Worm (Caenorhabditis elegans) whole organism, L2 larva: Measurements from ENCODE around the gene F42G2.7.

Experiments used
- C34F6.9 ChIP-seq: fragments of 150-350 bp; optimal IDR thresholded peaks from 2 replicates; lab custom pipeline; 2014; ENCODE audit warnings: missing biosample characterization, missing genetic modification characterization
- F13H6.1 ChIP-seq: sonication (generic microtip); optimal IDR thresholded peaks from 2 replicates; lab custom pipeline; 2016; ENCODE audit warnings: missing genetic modification characterization, missing compliant biosample characterization
- R02D3.7 ChIP-seq: fragments of 150-350 bp; optimal IDR thresholded peaks from 2 replicates; lab custom pipeline; 2014; ENCODE audit warnings: missing biosample characterization, missing genetic modification characterization
- Y55F3AM.14 ChIP-seq: fragments of 200-800 bp; sonication (Bioruptor generic); optimal IDR thresholded peaks from 2 replicates; lab custom pipeline; 2018; ENCODE audit warnings: mild to moderate bottlenecking, missing genetic modification characterization, missing compliant biosample characterization
- ZK546.5 ChIP-seq: sonication (generic microtip); optimal IDR thresholded peaks from 2 replicates; lab custom pipeline; 2017; ENCODE audit warnings: missing biosample characterization, missing genetic modification characterization
- alr-1 ChIP-seq: fragments of 150-350 bp; optimal IDR thresholded peaks from 2 replicates; lab custom pipeline; 2014; ENCODE audit warnings: missing biosample characterization, missing genetic modification characterization
- blmp-1 ChIP-seq: sonication (generic microtip); optimal IDR thresholded peaks from 2 replicates; lab custom pipeline; 2017; ENCODE audit warnings: missing genetic modification characterization, mild to moderate bottlenecking, missing compliant biosample characterization, antibody characterized with exemption, moderate library complexity; ENCODE audit not compliant: insufficient read depth
- ceh-16 ChIP-seq: fragments of 150-350 bp; optimal IDR thresholded peaks from 2 replicates; lab custom pipeline; 2014; ENCODE audit warnings: missing biosample characterization, missing genetic modification characterization
- ceh-82 ChIP-seq: fragments of 150-350 bp; optimal IDR thresholded peaks from 2 replicates; lab custom pipeline; 2014; ENCODE audit warnings: missing biosample characterization, missing genetic modification characterization
- crh-2 ChIP-seq: sonication (generic microtip); optimal IDR thresholded peaks from 2 replicates; lab custom pipeline; 2017; ENCODE audit warnings: missing biosample characterization, missing genetic modification characterization
- elt-1 ChIP-seq: fragments of 150-350 bp; optimal IDR thresholded peaks from 2 replicates; lab custom pipeline; 2014; ENCODE audit warnings: missing biosample characterization, missing genetic modification characterization
- fos-1 ChIP-seq: fragments of 150-350 bp; optimal IDR thresholded peaks from 2 replicates; lab custom pipeline; 2014; ENCODE audit warnings: missing biosample characterization, missing genetic modification characterization
- gmeb-1 ChIP-seq: fragments of 150-350 bp; optimal IDR thresholded peaks from 2 replicates; lab custom pipeline; 2014; ENCODE audit warnings: missing biosample characterization, missing genetic modification characterization
- lin-13 ChIP-seq: fragments of 150-350 bp; optimal IDR thresholded peaks from 2 replicates; lab custom pipeline; 2014; ENCODE audit warnings: missing biosample characterization, missing genetic modification reagents, missing genetic modification characterization
- lin-39 ChIP-seq: fragments of 150-350 bp; optimal IDR thresholded peaks from 2 replicates; lab custom pipeline; 2014; ENCODE audit warnings: missing biosample characterization, missing genetic modification reagents, missing genetic modification characterization
- mab-5 ChIP-seq: fragments of 150-350 bp; optimal IDR thresholded peaks from 2 replicates; lab custom pipeline; 2014; ENCODE audit warnings: missing biosample characterization, missing genetic modification characterization
- mdl-1 ChIP-seq, 2 experiments: fragments of 150-350 bp in 1 of 2; sonication (generic microtip) in 1 of 2; optimal IDR thresholded peaks; 2 replicates each; lab custom pipeline; 2017; ENCODE audit warnings: missing biosample characterization in 2 of 2, missing genetic modification characterization in 2 of 2
- nhr-10 ChIP-seq: sonication (generic microtip); optimal IDR thresholded peaks from 2 replicates; lab custom pipeline; 2017; ENCODE audit warnings: missing biosample characterization, missing genetic modification characterization
- nhr-11 ChIP-seq: fragments of 150-350 bp; optimal IDR thresholded peaks from 2 replicates; lab custom pipeline; 2014; ENCODE audit warnings: missing biosample characterization, missing genetic modification characterization
- nhr-129 ChIP-seq: fragments of 150-350 bp; optimal IDR thresholded peaks from 2 replicates; lab custom pipeline; 2014; ENCODE audit warnings: missing biosample characterization, missing genetic modification characterization
- nhr-23 ChIP-seq: fragments of 150-350 bp; optimal IDR thresholded peaks from 2 replicates; lab custom pipeline; 2014; ENCODE audit warnings: missing biosample characterization, missing genetic modification reagents, missing genetic modification characterization
- nhr-237 ChIP-seq: fragments of 150-350 bp; optimal IDR thresholded peaks from 2 replicates; lab custom pipeline; 2014; ENCODE audit warnings: missing biosample characterization, missing genetic modification characterization
- nhr-25 ChIP-seq: fragments of 150-350 bp; sonication (generic microtip); optimal IDR thresholded peaks from 3 replicates; lab custom pipeline; 2014; ENCODE audit warnings: missing biosample characterization, missing genetic modification characterization
- nhr-6 ChIP-seq: fragments of 150-350 bp; optimal IDR thresholded peaks from 2 replicates; lab custom pipeline; 2014; ENCODE audit warnings: missing biosample characterization, missing genetic modification characterization
- nhr-77 ChIP-seq: fragments of 150-350 bp; optimal IDR thresholded peaks from 2 replicates; lab custom pipeline; 2014; ENCODE audit warnings: missing biosample characterization, missing genetic modification characterization
- peb-1 ChIP-seq: fragments of 150-350 bp; optimal IDR thresholded peaks from 2 replicates; lab custom pipeline; 2014; ENCODE audit warnings: missing biosample characterization, missing genetic modification characterization
- sem-4 ChIP-seq: fragments of 150-350 bp; optimal IDR thresholded peaks from 2 replicates; lab custom pipeline; 2014; ENCODE audit warnings: missing biosample characterization, missing genetic modification reagents, missing genetic modification characterization
- sma-3 ChIP-seq: sonication (generic microtip); optimal IDR thresholded peaks from 2 replicates; lab custom pipeline; 2016; ENCODE audit warnings: missing genetic modification reagents, missing genetic modification characterization, missing compliant biosample characterization
- sma-9 ChIP-seq, 2 experiments: fragments of 150-350 bp in 1 of 2; sonication (generic microtip) in 1 of 2; optimal IDR thresholded peaks; 2 replicates each; lab custom pipeline; 2014 to 2016; ENCODE audit warnings: missing genetic modification characterization in 2 of 2, mild to moderate bottlenecking in 1 of 2, missing biosample characterization in 1 of 2, missing compliant biosample characterization in 1 of 2, missing genetic modification reagents in 1 of 2, moderate library complexity in 1 of 2
- unc-39 ChIP-seq: fragments of 150-350 bp; optimal IDR thresholded peaks from 2 replicates; lab custom pipeline; 2014; ENCODE audit warnings: missing biosample characterization, missing genetic modification characterization
- unc-55 ChIP-seq: fragments of 150-350 bp; sonication (generic microtip); optimal IDR thresholded peaks from 3 replicates; lab custom pipeline; 2014; ENCODE audit warnings: missing biosample characterization, missing genetic modification reagents, missing genetic modification characterization
- zag-1 ChIP-seq: fragments of 150-350 bp; optimal IDR thresholded peaks from 2 replicates; lab custom pipeline; 2014; ENCODE audit warnings: missing biosample characterization, missing genetic modification characterization
- ztf-11 ChIP-seq: sonication (generic microtip); optimal IDR thresholded peaks from 2 replicates; lab custom pipeline; 2017; ENCODE audit warnings: missing biosample characterization, missing genetic modification characterization

Gene F42G2.7

ce11 chrII:2422427-2422826 is 4.5 kb downstream of the F42G2.7 start:
- TF ChIP-seq nhr-129 (no peak), C34F6.9 (no peak), ceh-82 (no peak), unc-55 (no peak), nhr-6 (tag; lab: Kevin White, UChicago) (no peak), Y55F3AM.14 (GFP tag; lab: Kevin White, UChicago) (no peak)

ce11 chrII:2431972-2432371 is 14.0 kb downstream of the F42G2.7 start, which contains the start of gene ceh-86:
Gene ceh-86 (minus strand): TSS chrII:2432072.
- TF ChIP-seq F13H6.1 = no peak
- TF ChIP-seq sem-4 (tag; lab: Kevin White, UChicago) = no peak
- no peak for TF ChIP-seq elt-1
- TF ChIP-seq ceh-16 (tag; lab: Kevin White, UChicago) = no peak
- no peak for TF ChIP-seq nhr-23 (tag; lab: Kevin White, UChicago)
- TF ChIP-seq zag-1 (tag; lab: Kevin White, UChicago) = no peak
- TF ChIP-seq nhr-237 = no peak
- no peak for TF ChIP-seq nhr-129
- TF ChIP-seq mab-5 (tag; lab: Kevin White, UChicago) = no peak
- TF ChIP-seq gmeb-1 (tag; lab: Kevin White, UChicago) = no peak
- no peak for TF ChIP-seq alr-1 (tag; lab: Kevin White, UChicago)
- no peak for TF ChIP-seq ztf-11 (tag; lab: Kevin White, UChicago)

- TF ChIP-seq blmp-1 (tag; lab: Kevin White, UChicago) (peak; percentile 73), elt-1 (no peak)
Measured at ce11 chrII:2435566-2435965, 17.6 kb downstream of the F42G2.7 start.

ce11 chrII:2436757-2437156 is 18.8 kb downstream of the F42G2.7 start:
- TF ChIP-seq ceh-16 (tag; lab: Kevin White, UChicago) (peak; percentile 97), ceh-82 (no peak), elt-1 (peak; percentile 7), zag-1 (tag; lab: Kevin White, UChicago) (no peak), peb-1 (tag; lab: Kevin White, UChicago) (no peak)

ce11 chrII:2438180-2438579 is 20.2 kb downstream of the F42G2.7 start:
- TF ChIP-seq blmp-1 (tag; lab: Kevin White, UChicago) (no peak), nhr-77 (tag; lab: Kevin White, UChicago) (no peak), fos-1 (tag; lab: Kevin White, UChicago) (peak; percentile 21), ZK546.5 (tag; lab: Kevin White, UChicago) (no peak)

- TF ChIP-seq nhr-129 (no peak), mdl-1 (tag; optimal IDR thresholded peaks at IDR 0.05; lab: Kevin White, UChicago) (no peak), unc-39 (tag; lab: Kevin White, UChicago) (no peak), sma-3 (GFP tag; lab: Kevin White, UChicago) (no peak), ztf-11 (tag; lab: Kevin White, UChicago) (no peak)
Measured at ce11 chrII:2438944-2439343, 21.0 kb downstream of the F42G2.7 start.

- TF ChIP-seq R02D3.7 (tag; lab: Kevin White, UChicago) (no peak), nhr-11 (tag; lab: Kevin White, UChicago) (no peak), C34F6.9 (no peak), nhr-10 (tag; lab: Kevin White, UChicago) (no peak), nhr-23 (tag; lab: Kevin White, UChicago) (no peak)
- TF ChIP-seq, all 48 proteins: peak for 0
Measured at ce11 chrII:2440312-2440711, 22.4 kb downstream of the F42G2.7 start.

- peak; percentile 33 for TF ChIP-seq nhr-25 (tag; lab: Kevin White, UChicago)
- peak; percentile 13 for TF ChIP-seq C34F6.9
- TF ChIP-seq alr-1 (tag; lab: Kevin White, UChicago) = no peak
- TF ChIP-seq ceh-16 (tag; lab: Kevin White, UChicago) = peak; percentile 23
- TF ChIP-seq sma-9 (GFP tag; optimal IDR thresholded peaks at IDR 0.05; lab: Kevin White, UChicago) = peak; percentile 89
- no peak for TF ChIP-seq sma-9 (tag; optimal IDR thresholded peaks at IDR 0.05; lab: Kevin White, UChicago)
- no peak for TF ChIP-seq lin-39
- TF ChIP-seq unc-39 (tag; lab: Kevin White, UChicago) = no peak
- peak; percentile 36 for TF ChIP-seq crh-2 (tag; lab: Kevin White, UChicago)
- TF ChIP-seq sma-3 (GFP tag; lab: Kevin White, UChicago) = peak; percentile 78
- TF ChIP-seq fos-1 (tag; lab: Kevin White, UChicago) = peak; percentile 31
- peak; percentile 8 for TF ChIP-seq lin-13 (GFP tag; lab: Kevin White, UChicago)
Measured at ce11 chrII:2442243-2442642, 24.3 kb downstream of the F42G2.7 start.
